Worm (Caenorhabditis elegans): ENCODE measurements around the gene dnj-1.

DNA sequence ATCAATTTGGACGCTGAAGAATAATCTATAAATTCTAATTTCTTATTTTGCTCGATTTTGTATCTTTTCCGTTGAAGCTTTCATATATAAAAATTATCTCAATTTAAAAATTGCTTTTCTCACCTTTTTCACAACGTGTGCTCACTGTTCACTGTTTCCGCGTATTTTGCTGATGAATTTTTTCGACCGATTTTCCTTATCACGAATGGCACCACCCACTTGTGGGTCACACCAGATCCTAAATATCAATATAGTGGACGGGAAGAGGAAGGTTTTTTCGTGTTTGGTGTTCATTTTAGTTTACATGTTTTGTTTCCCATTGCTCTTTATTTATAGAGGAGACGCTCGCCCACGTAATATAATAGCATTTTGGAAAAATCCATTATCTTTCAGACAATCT is 16.9 kb downstream of the dnj-1 start:
- TF ChIP-seq nhr-237 (tag; optimal IDR thresholded peaks at IDR 0.05) (no peak), sptf-1 (tag; optimal IDR thresholded peaks at IDR 0.05) (no peak)

Data from whole organism, mixed stage, embryonic.